Fruit fly (Drosophila melanogaster) whole organism, adult: ENCODE results near the gene Ucp4B.

Experiments
- CG11617 ChIP-seq: fragments of 200-800 bp; sonication (Bioruptor generic); optimal IDR thresholded peaks from 2 replicates; lab custom pipeline; 2017; ENCODE audit warnings: mild to moderate bottlenecking, missing biosample characterization, missing genetic modification reagents, missing genetic modification characterization
- CG12768 ChIP-seq: fragments of 200-800 bp; sonication (Bioruptor generic); optimal IDR thresholded peaks from 2 replicates; lab custom pipeline; 2017; ENCODE audit warnings: missing biosample characterization, missing genetic modification characterization, mild to moderate bottlenecking, moderate library complexity, missing genetic modification reagents
- CG14711 ChIP-seq: fragments of 200-800 bp; sonication (Bioruptor generic); optimal IDR thresholded peaks from 2 replicates; lab custom pipeline; 2018; ENCODE audit warnings: missing biosample characterization, mild to moderate bottlenecking, missing genetic modification characterization, moderate library complexity
- CG1620 ChIP-seq: fragments of 200-800 bp; sonication (Bioruptor generic); optimal IDR thresholded peaks from 2 replicates; lab custom pipeline; 2016; ENCODE audit warnings: missing biosample characterization, missing genetic modification characterization
- CG33017 ChIP-seq: fragments of 200-800 bp; sonication (Bioruptor generic); optimal IDR thresholded peaks from 2 replicates; lab custom pipeline; 2018; ENCODE audit warnings: missing biosample characterization, mild to moderate bottlenecking, missing genetic modification characterization, moderate library complexity
- CG5204 ChIP-seq: fragments of 200-800 bp; sonication (Bioruptor generic); optimal IDR thresholded peaks from 2 replicates; lab custom pipeline; 2016; ENCODE audit warnings: missing biosample characterization, missing genetic modification characterization
- CG7101 ChIP-seq: fragments of 200-800 bp; sonication (Bioruptor generic); optimal IDR thresholded peaks from 2 replicates; lab custom pipeline; 2018; ENCODE audit warnings: missing biosample characterization, mild to moderate bottlenecking, missing genetic modification characterization, moderate library complexity
- Clk ChIP-seq: fragments of 200-800 bp; sonication (Bioruptor generic); optimal IDR thresholded peaks from 2 replicates; lab custom pipeline; 2017; ENCODE audit warnings: missing biosample characterization, missing genetic modification characterization
- Crg-1 ChIP-seq: fragments of 200-800 bp; sonication (Bioruptor generic); optimal IDR thresholded peaks from 2 replicates; lab custom pipeline; 2016; ENCODE audit warnings: missing biosample characterization, missing genetic modification characterization
- Mnt ChIP-seq: fragments of 200-800 bp; sonication (Bioruptor generic); optimal IDR thresholded peaks from 2 replicates; lab custom pipeline; 2016; ENCODE audit warnings: missing biosample characterization, mild to moderate bottlenecking, missing genetic modification characterization
- bab1 ChIP-seq: fragments of 200-800 bp; sonication (Bioruptor generic); optimal IDR thresholded peaks from 3 replicates; lab custom pipeline; 2019; ENCODE audit warnings: missing biosample characterization, mild to moderate bottlenecking, missing genetic modification characterization, moderate library complexity
- cic ChIP-seq: fragments of 200-800 bp; sonication (Bioruptor generic); optimal IDR thresholded peaks from 2 replicates; lab custom pipeline; 2017; ENCODE audit warnings: missing biosample characterization, mild to moderate bottlenecking, missing genetic modification characterization, moderate library complexity
- cnc ChIP-seq, 2 experiments: fragments of >200 bp; optimal IDR thresholded peaks; 2 replicates each; lab custom pipeline; 2017
- kay ChIP-seq: fragments of 200-800 bp; sonication (Bioruptor generic); peaks from one replicate; lab custom pipeline; 2016; ENCODE audit warnings: missing biosample characterization, missing genetic modification characterization, borderline replicate concordance
- ovo ChIP-seq: fragments of 200-800 bp; sonication (Bioruptor generic); optimal IDR thresholded peaks from 2 replicates; lab custom pipeline; 2016; ENCODE audit warnings: missing biosample characterization, missing genetic modification characterization
- pad ChIP-seq: fragments of 200-800 bp; sonication (Bioruptor generic); optimal IDR thresholded peaks from 3 replicates; lab custom pipeline; 2017; ENCODE audit warnings: missing biosample characterization, missing genetic modification characterization, mild to moderate bottlenecking, moderate library complexity, missing genetic modification reagents
- tj ChIP-seq: fragments of 200-800 bp; sonication (Bioruptor generic); optimal IDR thresholded peaks from 3 replicates; lab custom pipeline; 2017; ENCODE audit warnings: missing biosample characterization, mild to moderate bottlenecking, missing genetic modification characterization, moderate library complexity
- toe ChIP-seq: fragments of 200-800 bp; sonication (Bioruptor generic); optimal IDR thresholded peaks from 2 replicates; lab custom pipeline; 2016; ENCODE audit warnings: missing biosample characterization, missing genetic modification characterization

Gene Ucp4B

dm6 chr2L:6012303-6013070 lies 42.8 kb downstream of the Ucp4B start, which contains the start of gene CG9098:
TSS of gene CG9098 (minus strand) at chr2L:6012338.
- no peak for TF ChIP-seq CG11617 (GFP tag; lab: Kevin White, UChicago)
- peak; percentile 91 for TF ChIP-seq tj (GFP tag; lab: Kevin White, UChicago)
- peak; percentile 57 for TF ChIP-seq bab1
- no peak for TF ChIP-seq cnc (optimal IDR thresholded peaks at IDR 0.05; lab: Kevin White, UChicago)

dm6 chr2L:6013071-6013417 lies 43.4 kb downstream of the Ucp4B start:
- TF ChIP-seq tj (GFP tag; lab: Kevin White, UChicago), result no peak

dm6 chr2L:6019352-6020131 lies 49.9 kb downstream of the Ucp4B start, which contains the start of gene H2.0:
TSS of gene H2.0 (minus strand) at chr2L:6019402.
- TF ChIP-seq cic (GFP tag; lab: Kevin White, UChicago), result no peak
- TF ChIP-seq cnc (optimal IDR thresholded peaks at IDR 0.05; lab: Kevin White, UChicago), result no peak
- no peak for TF ChIP-seq ovo (GFP tag; lab: Kevin White, UChicago)
- no peak for TF ChIP-seq CG12768 (GFP tag; lab: Kevin White, UChicago)
- no peak for TF ChIP-seq kay (GFP tag; lab: Kevin White, UChicago)
- TF ChIP-seq Clk (GFP tag; lab: Kevin White, UChicago), result no peak
- no peak for TF ChIP-seq toe (GFP tag; lab: Kevin White, UChicago)
- TF ChIP-seq CG33017 (tag; lab: Kevin White, UChicago), result no peak
- TF ChIP-seq CG14711 (tag; lab: Kevin White, UChicago), result no peak
- TF ChIP-seq CG5204, result no peak
- no peak for TF ChIP-seq CG7101
- no peak for TF ChIP-seq bab1
- no peak for TF ChIP-seq Crg-1 (GFP tag; lab: Kevin White, UChicago)
- TF ChIP-seq Mnt (GFP tag; lab: Kevin White, UChicago), result no peak
- TF ChIP-seq pad, result no peak
- TF ChIP-seq tj (GFP tag; lab: Kevin White, UChicago), result no peak
- no peak for TF ChIP-seq CG1620 (GFP tag; lab: Kevin White, UChicago)

dm6 chr2L:6020535-6020934 lies 50.9 kb downstream of the Ucp4B start, which contains the start of gene CG13996:
TSS of gene CG13996 (plus strand) at chr2L:6020835.
- TF ChIP-seq CG14711 (tag; lab: Kevin White, UChicago) (no peak), cic (GFP tag; lab: Kevin White, UChicago) (no peak), ovo (GFP tag; lab: Kevin White, UChicago) (no peak), CG7101 (no peak), Crg-1 (GFP tag; lab: Kevin White, UChicago) (no peak)
